Worm (Caenorhabditis elegans) whole organism, L4 larva: Measurements from ENCODE around the gene H14N18.4.
"Not testable (repeated sequence)": the region's sequence is repeated elsewhere in the genome, so short reads cannot be mapped to it uniquely, and the experiment has no call there.

Experiments used
- D1046.2 ChIP-seq: fragments of 200-800 bp; sonication (Bioruptor generic); IDR thresholded peaks from 2 replicates; pipeline ENCODE4 v1.3.6; 2022; ENCODE audit warnings: missing genetic modification characterization, missing compliant biosample characterization
- F37D6.2 ChIP-seq: sonication (generic microtip); optimal IDR thresholded peaks from 2 replicates; lab custom pipeline; 2016; ENCODE audit warnings: mild to moderate bottlenecking, missing genetic modification characterization, missing compliant biosample characterization
- F44E2.7 ChIP-seq: fragments of 200-800 bp; sonication (Bioruptor generic); IDR thresholded peaks from 2 replicates; pipeline ENCODE4 v2.1.2; 2022; ENCODE audit warnings: missing genetic modification characterization, missing compliant biosample characterization
- F49E8.2 ChIP-seq: sonication (generic microtip); optimal IDR thresholded peaks from 2 replicates; lab custom pipeline; 2016; ENCODE audit warnings: missing compliant biosample characterization, mild to moderate bottlenecking, missing genetic modification characterization, borderline replicate concordance
- T20F7.1 ChIP-seq: fragments of 200-800 bp; sonication (Bioruptor generic); optimal IDR thresholded peaks from 2 replicates; lab custom pipeline; 2018; ENCODE audit warnings: mild to moderate bottlenecking, missing genetic modification characterization, missing compliant biosample characterization
- T26A8.4 ChIP-seq: fragments of 200-800 bp; sonication (Bioruptor generic); IDR thresholded peaks from 2 replicates; pipeline ENCODE4 v1.3.6; 2022; ENCODE audit warnings: missing genetic modification characterization, missing compliant biosample characterization
- Y75B8A.6 ChIP-seq: fragments of 200-800 bp; sonication (Bioruptor generic); IDR thresholded peaks from 2 replicates; pipeline ENCODE4 v1.3.6; 2022; ENCODE audit warnings: missing genetic modification reagents, missing genetic modification characterization, missing compliant biosample characterization
- ZK546.5 ChIP-seq, 2 experiments: sonication (generic microtip); optimal IDR thresholded peaks; 2 replicates each; lab custom pipeline; 2017; ENCODE audit warnings: missing biosample characterization in 2 of 2, missing genetic modification characterization in 2 of 2
- aha-1 ChIP-seq: fragments of 150-350 bp; peaks from one replicate; lab custom pipeline; 2014; ENCODE audit warnings: missing biosample characterization, missing genetic modification characterization
- attf-4 ChIP-seq: sonication (generic microtip); optimal IDR thresholded peaks from 3 replicates; lab custom pipeline; 2017; ENCODE audit warnings: missing biosample characterization, missing genetic modification characterization
- ceh-32 ChIP-seq: sonication (generic microtip); optimal IDR thresholded peaks from 2 replicates; lab custom pipeline; 2016; ENCODE audit warnings: mild to moderate bottlenecking, missing genetic modification characterization, missing compliant biosample characterization; ENCODE audit not compliant: poor library complexity
- cey-2 ChIP-seq: sonication (generic microtip); optimal IDR thresholded peaks from 3 replicates; lab custom pipeline; 2017; ENCODE audit warnings: missing genetic modification characterization, mild to moderate bottlenecking, missing compliant biosample characterization, antibody characterized with exemption, borderline replicate concordance; ENCODE audit not compliant: insufficient read depth
- fkh-10 ChIP-seq: fragments of 150-350 bp; optimal IDR thresholded peaks from 2 replicates; lab custom pipeline; 2014; ENCODE audit warnings: missing biosample characterization, missing genetic modification reagents, missing genetic modification characterization
- lin-39 ChIP-seq: fragments of 150-350 bp; optimal IDR thresholded peaks from 2 replicates; lab custom pipeline; 2014; ENCODE audit warnings: missing biosample characterization, missing genetic modification reagents, missing genetic modification characterization
- madf-5 ChIP-seq, 2 experiments: fragments of 200-800 bp; sonication (Bioruptor generic); IDR thresholded peaks; 2 replicates each; pipeline ENCODE4 v1.3.6; 2022; ENCODE audit warnings: missing compliant biosample characterization in 2 of 2, missing genetic modification characterization in 2 of 2
- madf-9 ChIP-seq: fragments of 200-800 bp; sonication (Bioruptor generic); conservative IDR thresholded peaks from 2 replicates; pipeline ENCODE4 v1.3.6; 2022; ENCODE audit warnings: missing genetic modification reagents, missing genetic modification characterization, missing compliant biosample characterization
- nhr-10 ChIP-seq: fragments of 150-350 bp; optimal IDR thresholded peaks from 2 replicates; lab custom pipeline; 2014; ENCODE audit warnings: missing biosample characterization, missing genetic modification characterization
- nhr-102 ChIP-seq: sonication (generic microtip); optimal IDR thresholded peaks from 2 replicates; lab custom pipeline; 2016; ENCODE audit warnings: mild to moderate bottlenecking, missing genetic modification characterization, moderate library complexity, missing compliant biosample characterization
- nhr-237 ChIP-seq: sonication (generic microtip); optimal IDR thresholded peaks from 2 replicates; lab custom pipeline; 2017; ENCODE audit warnings: missing biosample characterization, missing genetic modification characterization
- nhr-28 ChIP-seq: fragments of 150-350 bp; optimal IDR thresholded peaks from 2 replicates; lab custom pipeline; 2014; ENCODE audit warnings: missing biosample characterization, missing genetic modification characterization
- nhr-42 ChIP-seq: fragments of 200-800 bp; sonication (Bioruptor generic); IDR thresholded peaks from 2 replicates; pipeline ENCODE4 v1.3.6; 2022; ENCODE audit warnings: missing genetic modification characterization, missing compliant biosample characterization
- nhr-77 ChIP-seq: fragments of 150-350 bp; optimal IDR thresholded peaks from 2 replicates; lab custom pipeline; 2014; ENCODE audit warnings: missing biosample characterization, missing genetic modification characterization
- pqm-1 ChIP-seq: sonication (generic microtip); optimal IDR thresholded peaks from 2 replicates; lab custom pipeline; 2017; ENCODE audit warnings: missing biosample characterization, missing genetic modification characterization
- saeg-2 ChIP-seq: fragments of 200-800 bp; sonication (Bioruptor generic); IDR thresholded peaks from 2 replicates; pipeline ENCODE4 v1.3.6; 2022; ENCODE audit warnings: missing genetic modification reagents, missing genetic modification characterization, missing compliant biosample characterization
- set-16 ChIP-seq: fragments of 200-800 bp; sonication (Bioruptor generic); IDR thresholded peaks from 2 replicates; pipeline ENCODE4 v1.3.6; 2022; ENCODE audit warnings: missing genetic modification reagents, missing genetic modification characterization, missing compliant biosample characterization
- snpc-1.2 ChIP-seq: fragments of 200-800 bp; sonication (Bioruptor generic); IDR thresholded peaks from 2 replicates; pipeline ENCODE4 v1.3.6; 2022; ENCODE audit warnings: missing genetic modification reagents, missing genetic modification characterization, missing compliant biosample characterization
- snpc-4 ChIP-seq: fragments of 150-350 bp; optimal IDR thresholded peaks from 2 replicates; lab custom pipeline; 2014; ENCODE audit warnings: missing biosample characterization, missing genetic modification characterization
- spr-3 ChIP-seq: fragments of 200-800 bp; sonication (Bioruptor generic); optimal IDR thresholded peaks from 2 replicates; lab custom pipeline; 2018; ENCODE audit warnings: mild to moderate bottlenecking, missing genetic modification characterization, missing compliant biosample characterization
- zag-1 ChIP-seq: fragments of 150-350 bp; optimal IDR thresholded peaks from 2 replicates; lab custom pipeline; 2014; ENCODE audit warnings: missing biosample characterization, missing genetic modification characterization
- zip-11 ChIP-seq: fragments of 200-800 bp; sonication (Bioruptor generic); IDR thresholded peaks from 2 replicates; pipeline ENCODE4 v1.3.6; 2022; ENCODE audit warnings: missing genetic modification characterization, missing compliant biosample characterization
- zip-2 ChIP-seq: fragments of 150-350 bp; optimal IDR thresholded peaks from 2 replicates; lab custom pipeline; 2014; ENCODE audit warnings: missing biosample characterization, missing genetic modification characterization
- ztf-7 ChIP-seq: fragments of 150-350 bp; optimal IDR thresholded peaks from 2 replicates; lab custom pipeline; 2014; ENCODE audit warnings: missing biosample characterization, missing genetic modification characterization

Gene H14N18.4

DNA sequence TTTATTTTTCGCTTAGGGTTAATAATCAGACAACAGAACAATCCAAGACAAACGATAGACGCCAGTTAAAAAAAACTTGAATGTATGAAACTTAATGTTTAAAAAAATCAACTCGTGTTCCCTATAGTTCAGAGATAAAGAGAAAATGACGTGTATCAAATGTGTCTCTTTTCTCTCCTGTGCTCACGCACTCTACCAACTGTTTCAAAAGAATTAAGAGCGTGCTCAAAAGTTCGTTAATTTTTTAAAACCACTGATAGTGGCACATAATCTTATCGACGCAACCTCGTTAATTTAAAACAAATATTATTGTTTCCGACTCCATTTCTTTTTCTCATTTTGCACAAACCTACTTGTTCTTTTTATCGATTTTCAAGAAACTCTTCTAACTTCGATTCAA is 23.1 kb downstream of the H14N18.4 start (continued):
- TF ChIP-seq snpc-1.2 (GFP tag; lab: Robert Waterston, UW) (no peak), pqm-1 (tag; lab: Kevin White, UChicago) (peak; percentile 95), zag-1 (tag; lab: Kevin White, UChicago) (no peak), D1046.2 (GFP tag; lab: Robert Waterston, UW) (no peak), ztf-7 (tag; lab: Kevin White, UChicago) (no peak), saeg-2 (GFP tag; lab: Robert Waterston, UW) (no peak), nhr-237 (tag; lab: Kevin White, UChicago) (no peak), nhr-28 (tag; lab: Kevin White, UChicago) (peak; percentile 76), attf-4 (tag; lab: Kevin White, UChicago) (no peak), snpc-4 (tag; lab: Kevin White, UChicago) (no peak), zip-2 (tag; lab: Kevin White, UChicago) (no peak), set-16 (GFP tag; lab: Robert Waterston, UW) (no peak), madf-9 (no peak), fkh-10 (GFP tag; lab: Kevin White, UChicago) (no peak), F44E2.7 (GFP tag; lab: Robert Waterston, UW) (no peak), aha-1 (no peak)
- TF ChIP-seq, all 104 proteins: peak for 13

DNA sequence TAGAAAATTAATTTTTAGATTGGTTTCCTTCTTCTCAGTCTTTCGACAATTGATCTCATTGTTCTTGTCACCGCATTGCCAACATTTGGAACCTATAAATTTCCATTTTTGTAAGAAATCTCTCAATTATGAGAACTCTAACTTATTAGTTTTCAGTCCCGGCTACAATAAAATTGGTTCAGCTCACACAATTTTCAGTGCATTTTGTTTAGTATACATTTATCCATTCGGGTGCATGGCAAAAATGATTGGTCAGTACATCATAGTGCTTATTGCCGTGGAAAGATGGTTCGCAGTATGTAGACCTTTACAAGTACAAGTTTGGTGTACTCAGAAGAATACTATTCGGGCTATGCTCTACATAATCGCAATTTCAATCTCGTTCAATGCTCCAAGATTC is 24.9 kb downstream of the H14N18.4 start:
- TF ChIP-seq zip-11 (no peak), nhr-28 (tag; lab: Kevin White, UChicago) (no peak), aha-1 (peak; percentile 63)

DNA sequence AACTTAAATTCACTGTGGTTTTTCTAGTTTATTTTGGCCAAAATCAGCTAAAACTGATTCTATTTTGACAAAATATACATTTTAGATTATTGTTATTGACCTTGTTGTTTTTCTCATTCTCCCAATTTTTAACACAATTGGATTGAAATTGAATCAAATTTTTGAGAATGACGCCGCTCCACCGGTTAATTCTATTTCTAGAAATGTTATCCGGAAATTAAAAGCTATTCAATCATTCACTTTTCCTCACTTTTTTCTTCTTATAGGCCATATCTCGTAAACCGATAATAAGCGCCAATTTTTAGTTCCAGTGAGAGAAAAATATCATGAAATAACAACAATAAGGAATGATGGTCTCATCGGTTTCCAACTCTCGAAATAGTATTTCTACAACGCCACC is 26.1 kb downstream of the H14N18.4 start, which contains the start of gene frpr-12:
frpr-12 (plus strand) TSS at position 301 of the 400 bp plus-strand sequence.
- no peak for TF ChIP-seq spr-3
- no peak for TF ChIP-seq cey-2
- TF ChIP-seq nhr-10 (tag; lab: Kevin White, UChicago) = no peak
- TF ChIP-seq zip-11 = no peak
- TF ChIP-seq nhr-42 (GFP tag; lab: Robert Waterston, UW) = no peak
- no peak for TF ChIP-seq nhr-28 (tag; lab: Kevin White, UChicago)
- TF ChIP-seq F37D6.2 = no peak
- TF ChIP-seq nhr-102 (tag; lab: Kevin White, UChicago) = no peak

DNA sequence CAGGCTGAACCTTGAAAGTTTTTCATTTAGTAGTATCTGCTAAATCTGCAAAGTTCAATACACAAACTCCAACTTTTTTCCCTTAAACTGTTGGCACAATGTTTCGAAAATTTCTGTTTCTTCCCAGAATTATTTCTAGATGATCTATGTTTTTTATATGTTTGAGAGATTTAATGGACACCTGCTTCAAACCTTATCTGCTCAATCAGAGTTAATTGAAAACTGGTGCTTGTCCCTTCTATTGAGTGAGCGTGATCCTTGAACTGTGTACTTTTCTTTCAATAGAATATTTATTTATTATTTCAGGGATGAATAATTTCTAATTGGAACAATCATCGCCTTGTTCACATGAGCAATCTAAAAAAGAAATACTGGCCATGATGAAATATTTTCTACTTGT is 30.0 kb downstream of the H14N18.4 start, which contains the start of gene frpr-13:
frpr-13 (plus strand) TSS at position 301 of the 400 bp plus-strand sequence.
- no peak for TF ChIP-seq Y75B8A.6 (GFP tag; lab: Robert Waterston, UW)
- TF ChIP-seq nhr-77 (tag; lab: Kevin White, UChicago) = no peak
- TF ChIP-seq ZK546.5 (tag; optimal IDR thresholded peaks at IDR 0.05; lab: Kevin White, UChicago) = no peak
- TF ChIP-seq lin-39 (tag; lab: Kevin White, UChicago) = no peak
- TF ChIP-seq T26A8.4 = no peak
- no peak for TF ChIP-seq ceh-32 (tag; lab: Kevin White, UChicago)

DNA sequence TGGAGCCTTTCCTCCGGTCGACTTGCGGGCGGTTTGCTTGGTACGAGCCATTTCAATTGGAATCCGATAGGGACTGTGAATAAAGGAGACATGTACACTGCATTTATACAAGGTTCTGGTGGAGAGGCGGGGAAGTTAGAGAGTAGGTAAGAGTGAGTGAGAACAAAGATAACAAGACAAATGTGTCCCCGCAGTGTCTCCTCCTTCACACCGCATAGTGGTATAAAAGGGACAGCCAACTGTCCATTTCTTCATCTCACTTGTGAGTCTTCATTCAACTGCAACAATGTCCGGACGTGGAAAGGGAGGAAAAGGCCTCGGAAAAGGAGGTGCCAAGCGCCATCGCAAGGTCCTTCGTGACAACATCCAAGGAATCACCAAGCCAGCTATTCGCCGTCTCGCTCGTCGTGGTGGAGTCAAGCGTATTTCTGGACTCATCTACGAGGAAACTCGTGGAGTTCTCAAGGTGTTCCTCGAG is 30.8 kb downstream of the H14N18.4 start, which contains the start of the genes his-17 and his-18:
his-17 (minus strand) TSS at position 51 of the 478 bp plus-strand sequence.
his-18 (plus strand) TSS at position 287 of the 478 bp plus-strand sequence.
- TF ChIP-seq T20F7.1; madf-5 (GFP tag; IDR thresholded peaks at IDR 0.05; lab: Robert Waterston, UW); F49E8.2 (tag; lab: Kevin White, UChicago): not testable (repeated sequence)
- TF ChIP-seq, all 104 proteins: peak for 0; not testable (repeated sequence) for 104
